Fruit fly (Drosophila melanogaster): Measurements from ENCODE around the gene CG42371.

The CG42371 gene

dm6 chr2L:2196590-2197474 is 20.2 kb downstream of the CG42371 start (continued):
- no peak for TF ChIP-seq Dref (GFP tag; IDR thresholded peaks at IDR 0.05)
- no peak for TF ChIP-seq salm (tag; optimal IDR thresholded peaks at IDR 0.05)
- TF ChIP-seq nerfin-2 (GFP tag; IDR thresholded peaks at IDR 0.05; ENCODE audit: partially characterized antibody) = no peak
- no peak for TF ChIP-seq gcm2 (GFP tag; optimal IDR thresholded peaks at IDR 0.05)
- no peak for TF ChIP-seq gce (GFP tag; IDR thresholded peaks at IDR 0.05)
- no peak for TF ChIP-seq fd102C (GFP tag; optimal IDR thresholded peaks at IDR 0.05)
- TF ChIP-seq CG15696 (tag; optimal IDR thresholded peaks at IDR 0.05) = peak; percentile 24
- peak; percentile 46 for TF ChIP-seq caup (GFP tag; optimal IDR thresholded peaks at IDR 0.05; ENCODE audit: severe bottlenecking)
- TF ChIP-seq exex (tag; optimal IDR thresholded peaks at IDR 0.05) = peak; percentile 64
- no peak for TF ChIP-seq tgo (GFP tag; IDR thresholded peaks at IDR 0.05)
- no peak for TF ChIP-seq CG32767 (GFP tag; IDR thresholded peaks at IDR 0.05)
- TF ChIP-seq CG3726 (GFP tag; IDR thresholded peaks at IDR 0.05) = no peak
- TF ChIP-seq ase (GFP tag; IDR thresholded peaks at IDR 0.05) = no peak
- peak in 2 of 3 experiments; percentile 66 to 78 for TF ChIP-seq lola (GFP tag; optimal IDR thresholded peaks at IDR 0.05)
- TF ChIP-seq CG3995 (GFP tag; optimal IDR thresholded peaks at IDR 0.05) = peak; percentile 17
- peak; percentile 51 for TF ChIP-seq CG4820 (GFP tag; optimal IDR thresholded peaks at IDR 0.05)
- TF ChIP-seq Dll (GFP tag; IDR thresholded peaks at IDR 0.05; ENCODE audit: partially characterized antibody) = no peak
- TF ChIP-seq luna (GFP tag; optimal IDR thresholded peaks at IDR 0.05) = peak; percentile 19
- no peak for TF ChIP-seq CG2889 (GFP tag; IDR thresholded peaks at IDR 0.05)
- peak; percentile 72 for TF ChIP-seq CG7556 (GFP tag; optimal IDR thresholded peaks at IDR 0.05)
- peak; percentile 45 for TF ChIP-seq Hsf (GFP tag; optimal IDR thresholded peaks at IDR 0.05)
- TF ChIP-seq CG6791 (GFP tag; IDR thresholded peaks at IDR 0.05; ENCODE audit: partially characterized antibody) = no peak
- TF ChIP-seq Hey (tag; optimal IDR thresholded peaks at IDR 0.05) = peak; percentile 38
- TF ChIP-seq CG7987 (GFP tag; optimal IDR thresholded peaks at IDR 0.05) = peak; percentile 86
- TF ChIP-seq CG4328 (GFP tag; optimal IDR thresholded peaks at IDR 0.05) = peak; percentile 74
- TF ChIP-seq CG3065 (GFP tag; optimal IDR thresholded peaks at IDR 0.05) = peak; percentile 99
- TF ChIP-seq CG10959 (GFP tag; IDR thresholded peaks at IDR 0.05) = no peak
- TF ChIP-seq unpg (GFP tag; optimal IDR thresholded peaks at IDR 0.05) = peak; percentile 34
- no peak for TF ChIP-seq stc (GFP tag; IDR thresholded peaks at IDR 0.05)
- TF ChIP-seq C15 (GFP tag; IDR thresholded peaks at IDR 0.05) = no peak
- TF ChIP-seq aop (GFP tag; IDR thresholded peaks at IDR 0.05) = no peak
- TF ChIP-seq kni (GFP tag; optimal IDR thresholded peaks at IDR 0.05) = peak; percentile 99
- TF ChIP-seq slp2 (GFP tag; optimal IDR thresholded peaks at IDR 0.05) = no peak
- TF ChIP-seq z (GFP tag; IDR thresholded peaks at IDR 0.05) = no peak
- peak; percentile 64 for TF ChIP-seq CG15601 (tag; optimal IDR thresholded peaks at IDR 0.05)
- TF ChIP-seq HmgD (GFP tag; optimal IDR thresholded peaks at IDR 0.05) = peak; percentile 68
- TF ChIP-seq gsb (GFP tag; IDR thresholded peaks at IDR 0.05) = no peak
- TF ChIP-seq CG33213 (GFP tag; optimal IDR thresholded peaks at IDR 0.05) = peak; percentile 63
- TF ChIP-seq CG7839 (tag; optimal IDR thresholded peaks at IDR 0.05) = peak; percentile 58
- no peak for TF ChIP-seq fd96Cb (tag; optimal IDR thresholded peaks at IDR 0.05)
- no peak for TF ChIP-seq CG17361 (GFP tag; IDR thresholded peaks at IDR 0.05)
- no peak for TF ChIP-seq so (GFP tag; IDR thresholded peaks at IDR 0.05)
- TF ChIP-seq gfzf (GFP tag; optimal IDR thresholded peaks at IDR 0.05) = no peak
- peak; percentile 94 for TF ChIP-seq zen (tag; optimal IDR thresholded peaks at IDR 0.05)
- peak; percentile 55 for TF ChIP-seq Jarid2 (GFP tag; optimal IDR thresholded peaks at IDR 0.05)
- TF ChIP-seq CG13424 (tag; optimal IDR thresholded peaks at IDR 0.05) = peak; percentile 64
- TF ChIP-seq jing (GFP tag; optimal IDR thresholded peaks at IDR 0.05) = no peak
- peak; percentile 83 for TF ChIP-seq sqz (GFP tag; optimal IDR thresholded peaks at IDR 0.05)
- peak; percentile 67 for TF ChIP-seq dmrt11E (tag; optimal IDR thresholded peaks at IDR 0.05)

Data from whole organism, embryonic.